Worm (Caenorhabditis elegans) whole organism, L1 larva: ENCODE results near the gene F47B7.3.
A peak's percentile ranks its signal among the peaks of the same experiment; 100 is the strongest.

Source experiments
- C04F5.9 ChIP-seq: sonication (generic microtip); optimal IDR thresholded peaks from 2 replicates; lab custom pipeline; 2016; ENCODE audit warnings: missing genetic modification characterization, missing compliant biosample characterization
- Y116A8C.19 ChIP-seq: sonication (generic microtip); optimal IDR thresholded peaks from 2 replicates; lab custom pipeline; 2016; ENCODE audit warnings: missing compliant biosample characterization, missing genetic modification characterization, borderline replicate concordance
- aha-1 ChIP-seq: fragments of 150-350 bp; optimal IDR thresholded peaks from 2 replicates; lab custom pipeline; 2014; ENCODE audit warnings: missing biosample characterization, missing genetic modification characterization
- alr-1 ChIP-seq: fragments of 200-800 bp; sonication (Bioruptor generic); optimal IDR thresholded peaks from 2 replicates; lab custom pipeline; 2018; ENCODE audit warnings: borderline replicate concordance, mild to moderate bottlenecking, missing genetic modification characterization, missing compliant biosample characterization
- blmp-1 ChIP-seq: fragments of 150-350 bp; optimal IDR thresholded peaks from 2 replicates; lab custom pipeline; 2014; ENCODE audit warnings: missing biosample characterization, missing genetic modification characterization
- ceh-63 ChIP-seq: fragments of 200-800 bp; sonication (Bioruptor generic); optimal IDR thresholded peaks from 2 replicates; lab custom pipeline; 2018; ENCODE audit warnings: mild to moderate bottlenecking, missing genetic modification characterization, missing compliant biosample characterization
- ceh-82 ChIP-seq, 3 experiments: fragments of 150-350 bp in 1 of 3; sonication (generic microtip) in 2 of 3; optimal IDR thresholded peaks; 2 replicates each; lab custom pipeline; 2014 to 2017; ENCODE audit warnings: missing biosample characterization in 3 of 3, missing genetic modification characterization in 3 of 3
- ceh-90 ChIP-seq: sonication (generic microtip); optimal IDR thresholded peaks from 2 replicates; lab custom pipeline; 2016; ENCODE audit warnings: missing genetic modification characterization, missing compliant biosample characterization
- ces-1 ChIP-seq: fragments of 150-350 bp; optimal IDR thresholded peaks from 2 replicates; lab custom pipeline; 2014; ENCODE audit warnings: missing biosample characterization, missing genetic modification reagents, missing genetic modification characterization
- efl-3 ChIP-seq: fragments of 200-800 bp; sonication (Bioruptor generic); optimal IDR thresholded peaks from 2 replicates; lab custom pipeline; 2018; ENCODE audit warnings: mild to moderate bottlenecking, missing genetic modification characterization, missing compliant biosample characterization
- egl-13 ChIP-seq: sonication (generic microtip); optimal IDR thresholded peaks from 2 replicates; lab custom pipeline; 2016; ENCODE audit warnings: missing genotype, missing genetic modification reagents, missing genetic modification characterization, missing compliant biosample characterization
- egl-27 ChIP-seq, 2 experiments: fragments of 150-350 bp in 1 of 2; sonication (generic microtip); optimal IDR thresholded peaks; 3 replicates each; lab custom pipeline; 2017 to 2018; ENCODE audit warnings: missing biosample characterization in 2 of 2, missing genetic modification characterization in 2 of 2, missing genetic modification reagents in 2 of 2
- elt-2 ChIP-seq: sonication (generic microtip); optimal IDR thresholded peaks from 2 replicates; lab custom pipeline; 2016; ENCODE audit warnings: missing genetic modification characterization, mild to moderate bottlenecking, inconsistent platforms, missing compliant biosample characterization, missing genetic modification reagents
- elt-3 ChIP-seq, 6 experiments: fragments of 150-350 bp in 1 of 6; sonication (generic microtip); optimal IDR thresholded peaks; 2 replicates each; lab custom pipeline; 2017 to 2018; ENCODE audit warnings: missing biosample characterization in 6 of 6, missing genetic modification characterization in 6 of 6, inconsistent platforms in 1 of 6
- ets-5 ChIP-seq: fragments of 200-800 bp; sonication (Bioruptor generic); IDR thresholded peaks from 2 replicates; pipeline ENCODE4 v1.3.6; 2022; ENCODE audit warnings: missing genetic modification characterization, missing compliant biosample characterization
- fkh-10 ChIP-seq: sonication (generic microtip); optimal IDR thresholded peaks from 2 replicates; lab custom pipeline; 2017; ENCODE audit warnings: missing biosample characterization, missing genetic modification reagents, missing genetic modification characterization
- fkh-8 ChIP-seq: sonication (generic microtip); optimal IDR thresholded peaks from 2 replicates; lab custom pipeline; 2016; ENCODE audit warnings: mild to moderate bottlenecking, missing genetic modification characterization, missing compliant biosample characterization
- grh-1 ChIP-seq: fragments of 200-800 bp; sonication (Bioruptor generic); IDR thresholded peaks from 2 replicates; pipeline ENCODE4 v1.3.6; 2022; ENCODE audit warnings: missing genetic modification reagents, missing genetic modification characterization, missing compliant biosample characterization
- hlh-17 ChIP-seq: fragments of 200-800 bp; sonication (Bioruptor generic); optimal IDR thresholded peaks from 2 replicates; lab custom pipeline; 2018; ENCODE audit warnings: missing genetic modification characterization, mild to moderate bottlenecking, missing compliant biosample characterization, moderate library complexity, borderline replicate concordance
- isw-1 ChIP-seq: fragments of 200-800 bp; sonication (Bioruptor generic); IDR thresholded peaks from 2 replicates; pipeline ENCODE4 v1.3.6; 2022; ENCODE audit warnings: missing genetic modification characterization, missing compliant biosample characterization
- jun-1 ChIP-seq: fragments of 150-350 bp; optimal IDR thresholded peaks from 2 replicates; lab custom pipeline; 2014; ENCODE audit warnings: missing biosample characterization, missing genetic modification reagents, missing genetic modification characterization
- lin-14 ChIP-seq: fragments of 200-800 bp; sonication (Bioruptor generic); optimal IDR thresholded peaks from 2 replicates; lab custom pipeline; 2018; ENCODE audit warnings: mild to moderate bottlenecking, missing genetic modification characterization, moderate library complexity, missing compliant biosample characterization
- lin-35 ChIP-seq, 2 experiments: fragments of 150-350 bp; optimal IDR thresholded peaks; 2 replicates each; lab custom pipeline; 2014; ENCODE audit warnings: missing biosample characterization in 2 of 2, missing genetic modification characterization in 2 of 2, missing genetic modification reagents in 2 of 2
- lin-39 ChIP-seq: fragments of 150-350 bp; optimal IDR thresholded peaks from 2 replicates; lab custom pipeline; 2014; ENCODE audit warnings: missing biosample characterization, missing genetic modification reagents, missing genetic modification characterization
- lsy-2 ChIP-seq, 2 experiments: fragments of 150-350 bp; optimal IDR thresholded peaks; 2 replicates each; lab custom pipeline; 2014; ENCODE audit warnings: missing biosample characterization in 2 of 2, missing genetic modification characterization in 2 of 2
- mdl-1 ChIP-seq, 2 experiments: fragments of 150-350 bp; optimal IDR thresholded peaks; 2 replicates each; lab custom pipeline; 2014 to 2017; ENCODE audit warnings: missing biosample characterization in 2 of 2, missing genetic modification characterization in 2 of 2, inconsistent platforms in 1 of 2
- mep-1 ChIP-seq: fragments of 150-350 bp; optimal IDR thresholded peaks from 2 replicates; lab custom pipeline; 2014; ENCODE audit warnings: missing biosample characterization, missing genetic modification characterization
- nhr-11 ChIP-seq: fragments of 150-350 bp; optimal IDR thresholded peaks from 2 replicates; lab custom pipeline; 2014; ENCODE audit warnings: missing biosample characterization, missing genetic modification characterization
- nhr-19 ChIP-seq: fragments of 200-800 bp; sonication (Bioruptor generic); conservative IDR thresholded peaks from 2 replicates; pipeline ENCODE4 v1.3.6; 2022; ENCODE audit warnings: missing genetic modification characterization, missing compliant biosample characterization
- nhr-20 ChIP-seq: sonication (generic microtip); optimal IDR thresholded peaks from 2 replicates; lab custom pipeline; 2016; ENCODE audit warnings: mild to moderate bottlenecking, missing genetic modification characterization, missing compliant biosample characterization
- nhr-47 ChIP-seq: sonication (generic microtip); optimal IDR thresholded peaks from 2 replicates; lab custom pipeline; 2016; ENCODE audit warnings: mild to moderate bottlenecking, missing genetic modification characterization, moderate library complexity, missing compliant biosample characterization
- nhr-76 ChIP-seq: sonication (generic microtip); optimal IDR thresholded peaks from 2 replicates; lab custom pipeline; 2017; ENCODE audit warnings: missing biosample characterization, missing genetic modification characterization
- nhr-77 ChIP-seq: fragments of 150-350 bp; optimal IDR thresholded peaks from 2 replicates; lab custom pipeline; 2014; ENCODE audit warnings: missing biosample characterization, missing genetic modification characterization
- nhr-85 ChIP-seq: sonication (generic microtip); peaks from one replicate; lab custom pipeline; 2016; ENCODE audit warnings: missing genetic modification characterization, inconsistent platforms, missing compliant biosample characterization
- pag-3 ChIP-seq: sonication (generic microtip); optimal IDR thresholded peaks from 2 replicates; lab custom pipeline; 2017; ENCODE audit warnings: missing genetic modification characterization, mild to moderate bottlenecking, missing compliant biosample characterization, antibody characterized with exemption, borderline replicate concordance; ENCODE audit not compliant: insufficient read depth
- pax-3 ChIP-seq: fragments of 200-800 bp; sonication (Bioruptor generic); optimal IDR thresholded peaks from 2 replicates; lab custom pipeline; 2018; ENCODE audit warnings: mild to moderate bottlenecking, missing genetic modification characterization, moderate library complexity, missing compliant biosample characterization
- pqm-1 ChIP-seq: sonication (generic microtip); optimal IDR thresholded peaks from 3 replicates; lab custom pipeline; 2017; ENCODE audit warnings: missing biosample characterization, missing genetic modification characterization
- rnt-1 ChIP-seq: sonication (generic microtip); optimal IDR thresholded peaks from 2 replicates; lab custom pipeline; 2016; ENCODE audit warnings: mild to moderate bottlenecking, missing genetic modification characterization, moderate library complexity, missing compliant biosample characterization
- sup-37 ChIP-seq: fragments of 200-800 bp; sonication (Bioruptor generic); optimal IDR thresholded peaks from 2 replicates; lab custom pipeline; 2018; ENCODE audit warnings: mild to moderate bottlenecking, missing genetic modification characterization, missing compliant biosample characterization
- tbx-2 ChIP-seq: sonication (generic microtip); optimal IDR thresholded peaks from 2 replicates; lab custom pipeline; 2016; ENCODE audit warnings: missing genetic modification characterization, missing compliant biosample characterization
- unc-130 ChIP-seq: fragments of 150-350 bp; optimal IDR thresholded peaks from 2 replicates; lab custom pipeline; 2017; ENCODE audit warnings: missing biosample characterization, missing genetic modification characterization, inconsistent platforms
- unc-30 ChIP-seq: sonication (generic microtip); optimal IDR thresholded peaks from 2 replicates; lab custom pipeline; 2017; ENCODE audit warnings: missing biosample characterization, missing genetic modification characterization
- unc-98 ChIP-seq: fragments of 200-800 bp; sonication (Bioruptor generic); IDR thresholded peaks from 2 replicates; pipeline ENCODE4 v1.3.6; 2022; ENCODE audit warnings: missing genetic modification characterization, missing compliant biosample characterization
- zag-1 ChIP-seq: fragments of 150-350 bp; optimal IDR thresholded peaks from 2 replicates; lab custom pipeline; 2014; ENCODE audit warnings: missing biosample characterization, missing genetic modification characterization
- ztf-4 ChIP-seq: fragments of 150-350 bp; optimal IDR thresholded peaks from 2 replicates; lab custom pipeline; 2014; ENCODE audit warnings: missing biosample characterization, missing genetic modification characterization

Gene F47B7.3

DNA sequence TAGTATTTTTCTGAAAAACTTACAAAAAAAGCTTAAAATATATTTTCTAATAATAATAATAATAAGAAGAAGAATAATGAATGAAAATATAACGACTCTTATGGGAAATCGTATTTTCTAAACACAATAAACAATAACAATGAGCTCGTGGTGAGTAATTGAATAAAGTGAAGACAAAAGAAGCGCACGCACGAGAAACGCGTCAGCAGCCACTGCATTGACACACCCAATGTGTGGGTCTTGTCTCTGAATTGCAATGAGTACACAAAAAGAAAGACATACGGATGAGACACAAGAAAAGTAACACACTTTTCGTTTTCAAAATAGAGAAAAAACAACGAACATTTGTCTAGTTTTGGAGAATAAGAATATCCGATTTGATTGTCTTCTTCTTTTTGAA, 39.1 kb upstream of the F47B7.3 start, which contains the start of gene F35A5.8 (continued):
- TF ChIP-seq ets-5 (GFP tag; lab: Robert Waterston, UW) (no peak), lin-39 (peak; percentile 79), blmp-1 (tag; lab: Kevin White, UChicago) (peak; percentile 76), nhr-47 (tag; lab: Kevin White, UChicago) (peak; percentile 84), ztf-4 (peak; percentile 35)

DNA sequence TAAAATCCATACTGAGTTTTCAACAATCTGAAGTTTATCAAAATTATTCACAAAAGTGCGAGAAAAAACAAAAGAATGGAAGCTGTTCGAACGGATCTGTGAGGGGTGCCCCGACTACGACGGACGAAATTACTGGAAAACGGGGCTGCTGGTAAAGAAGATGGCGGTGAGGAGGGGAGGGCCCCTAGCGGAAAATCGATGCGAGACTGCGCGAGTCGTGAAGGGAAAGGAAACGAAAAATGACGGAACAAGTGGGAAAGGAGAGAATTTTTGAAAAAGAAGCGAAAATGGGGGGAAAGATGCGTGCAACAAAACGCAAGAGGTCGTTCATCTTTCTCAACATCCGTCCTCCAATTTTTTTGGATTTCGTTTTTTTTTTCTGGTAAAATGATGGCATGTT, 38.5 kb upstream of the F47B7.3 start:
- TF ChIP-seq pqm-1 (tag; lab: Kevin White, UChicago) (no peak), ceh-82 (tag; optimal IDR thresholded peaks at IDR 0.05; lab: Kevin White, UChicago) (peak in 2 of 3 experiments; percentile 14 to 48), lin-14 (GFP tag; lab: Kevin White, UChicago) (peak; percentile 61), egl-13 (peak; percentile 35), jun-1 (tag; lab: Kevin White, UChicago) (no peak), fkh-10 (GFP tag; lab: Kevin White, UChicago) (peak; percentile 69), lin-35 (GFP tag; optimal IDR thresholded peaks at IDR 0.05; lab: Kevin White, UChicago) (no peak), nhr-85 (tag; lab: Kevin White, UChicago) (no peak), fkh-8 (no peak)

DNA sequence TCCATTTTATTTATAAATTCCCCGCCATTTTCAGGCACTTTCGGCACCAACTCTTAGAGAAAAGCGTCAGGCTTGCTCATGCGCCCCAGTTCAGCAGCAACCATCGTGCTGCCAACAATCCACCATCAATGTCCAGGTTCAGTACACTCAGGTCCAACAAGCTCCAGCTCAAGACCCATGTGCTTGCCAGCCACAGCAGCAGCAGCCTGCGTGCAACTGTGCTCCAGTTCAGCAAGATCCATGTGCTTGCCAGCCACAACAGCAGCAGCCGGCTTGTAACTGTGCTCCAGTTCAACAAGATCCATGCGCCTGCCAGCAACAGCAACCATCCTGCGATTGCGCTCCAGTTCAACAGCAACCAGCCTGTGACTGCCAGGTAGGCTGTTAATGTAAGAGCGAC, 34.1 kb upstream of the F47B7.3 start:
- no peak for TF ChIP-seq sup-37 (GFP tag; lab: Kevin White, UChicago)
- no peak for TF ChIP-seq ztf-4
- no peak for TF ChIP-seq grh-1 (GFP tag; lab: Robert Waterston, UW)
- TF ChIP-seq lin-35 (GFP tag; optimal IDR thresholded peaks at IDR 0.05; lab: Kevin White, UChicago), result no peak
- no peak for TF ChIP-seq alr-1 (tag; lab: Kevin White, UChicago)
- no peak for TF ChIP-seq elt-3 (tag; optimal IDR thresholded peaks at IDR 0.05; lab: Kevin White, UChicago)
- TF ChIP-seq aha-1, result no peak
- no peak for TF ChIP-seq elt-2 (tag; lab: Kevin White, UChicago)
- no peak for TF ChIP-seq nhr-19 (GFP tag; lab: Robert Waterston, UW)
- no peak for TF ChIP-seq unc-30

DNA sequence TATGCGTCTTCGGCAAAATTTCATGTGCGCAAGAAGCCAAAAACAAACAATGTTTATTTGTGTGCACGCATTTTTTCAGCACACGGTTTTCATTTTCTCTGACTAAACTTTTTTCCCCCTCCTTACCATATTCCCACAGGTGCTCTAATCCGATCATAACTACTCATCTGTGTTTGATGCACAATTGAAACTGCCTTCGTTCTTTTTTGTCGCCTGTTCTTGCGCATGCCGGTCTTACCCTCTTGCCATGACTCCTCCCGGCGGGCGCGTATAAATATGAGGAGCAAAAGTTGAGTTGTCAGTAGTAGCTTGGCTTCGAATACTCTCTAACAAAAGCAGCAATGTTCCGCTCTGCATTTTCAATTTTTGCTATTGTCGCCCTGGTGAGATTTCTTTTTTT, 33.7 kb upstream of the F47B7.3 start, which contains the start of gene abu-10:
TSS of gene abu-10 (plus strand) at position 301 of the 400 bp plus-strand sequence.
- TF ChIP-seq rnt-1 (tag; lab: Kevin White, UChicago), result no peak
- TF ChIP-seq blmp-1 (tag; lab: Kevin White, UChicago), result no peak
- TF ChIP-seq ceh-90 (tag; lab: Kevin White, UChicago), result no peak
- no peak for TF ChIP-seq tbx-2 (tag; lab: Kevin White, UChicago)
- TF ChIP-seq nhr-76 (tag; lab: Kevin White, UChicago), result no peak
- no peak for TF ChIP-seq ceh-63
- TF ChIP-seq Y116A8C.19 (tag; lab: Kevin White, UChicago), result no peak
- no peak for TF ChIP-seq isw-1 (GFP tag; lab: Robert Waterston, UW)
- TF ChIP-seq pax-3 (tag; lab: Kevin White, UChicago), result no peak
- TF ChIP-seq mdl-1 (tag; optimal IDR thresholded peaks at IDR 0.05; lab: Kevin White, UChicago), result no peak
- TF ChIP-seq unc-98 (GFP tag; lab: Robert Waterston, UW), result no peak
- no peak for TF ChIP-seq egl-27 (tag; optimal IDR thresholded peaks at IDR 0.05; lab: Kevin White, UChicago)
- TF ChIP-seq hlh-17 (GFP tag; lab: Kevin White, UChicago), result no peak

DNA sequence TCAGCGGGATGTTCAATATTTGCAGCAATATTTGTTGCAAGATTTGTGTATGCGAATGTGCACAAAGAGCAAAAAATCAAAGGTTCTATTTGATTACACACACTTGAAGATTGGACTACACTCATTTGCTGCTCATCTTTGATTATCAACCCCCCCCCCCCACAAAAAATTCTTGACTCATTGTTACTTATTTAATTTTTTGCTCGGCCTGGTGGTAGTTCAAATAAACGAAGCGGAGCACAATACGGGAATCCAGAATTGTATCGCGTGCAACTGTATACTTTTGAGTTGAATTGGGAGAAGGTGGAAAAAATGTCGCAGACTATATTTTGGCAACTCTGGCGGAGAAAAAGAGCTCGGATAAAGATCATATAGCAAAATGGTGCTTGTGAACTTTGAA, 31.4 kb upstream of the F47B7.3 start, which contains the start of gene F35A5.5:
TSS of gene F35A5.5 (minus strand) at position 101 of the 400 bp plus-strand sequence.
- TF ChIP-seq nhr-20 (tag; lab: Kevin White, UChicago), result no peak
- no peak for TF ChIP-seq unc-130 (tag; lab: Kevin White, UChicago)
- no peak for TF ChIP-seq lsy-2 (tag; optimal IDR thresholded peaks at IDR 0.05; lab: Kevin White, UChicago)
- TF ChIP-seq mep-1 (tag; lab: Kevin White, UChicago), result no peak
- TF ChIP-seq lin-39, result no peak
- no peak for TF ChIP-seq nhr-11 (tag; lab: Kevin White, UChicago)
- TF ChIP-seq nhr-47 (tag; lab: Kevin White, UChicago), result no peak
- no peak for TF ChIP-seq rnt-1 (tag; lab: Kevin White, UChicago)
- no peak for TF ChIP-seq pqm-1 (tag; lab: Kevin White, UChicago)
- TF ChIP-seq ces-1 (GFP tag; lab: Kevin White, UChicago), result no peak
- no peak for TF ChIP-seq efl-3 (GFP tag; lab: Kevin White, UChicago)
- TF ChIP-seq C04F5.9 (tag; lab: Kevin White, UChicago), result no peak
- TF ChIP-seq nhr-77, result no peak
- TF ChIP-seq pag-3 (tag; lab: Kevin White, UChicago), result no peak
- no peak for TF ChIP-seq egl-13
- no peak for TF ChIP-seq zag-1 (tag; lab: Kevin White, UChicago)
- TF ChIP-seq alr-1 (tag; lab: Kevin White, UChicago), result no peak
